Fruit fly (Drosophila melanogaster): ENCODE data around the gene MED7.

The MED7 gene

DNA sequence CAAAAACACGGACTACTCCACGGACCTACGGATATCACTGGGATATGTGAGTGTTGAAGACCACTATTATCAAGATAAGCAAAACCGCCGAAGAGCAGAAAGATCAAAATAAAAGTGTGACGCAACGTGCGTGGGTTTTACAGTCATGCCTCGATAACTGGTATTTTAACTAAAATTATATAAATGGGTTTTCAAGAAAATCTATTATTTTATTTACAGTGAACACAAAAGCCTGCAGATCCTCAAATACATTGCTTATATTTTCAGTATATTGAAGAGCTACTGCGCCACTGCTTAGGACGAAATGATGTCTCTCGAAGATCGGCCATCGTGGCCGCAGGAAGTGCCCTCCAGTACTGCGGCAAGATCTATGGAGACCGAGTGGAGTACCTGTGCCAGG lies 1.1 kb upstream of the MED7 start (continued):
- TF ChIP-seq CG18011 (GFP tag; optimal IDR thresholded peaks at IDR 0.05) (no peak), ssp (GFP tag; IDR thresholded peaks at IDR 0.05) (no peak), H2.0 (GFP tag; IDR thresholded peaks at IDR 0.05) (0 out of 2 replicates have a peak, but pooled peaks have one; percentile 15), D (optimal IDR thresholded peaks at IDR 0.05) (no peak), D (GFP tag; optimal IDR thresholded peaks at IDR 0.05) (peak; percentile 16), HLH54F (GFP tag; optimal IDR thresholded peaks at IDR 0.05) (no peak), lilli (GFP tag; optimal IDR thresholded peaks at IDR 0.05) (peak; percentile 33), jing (GFP tag; optimal IDR thresholded peaks at IDR 0.05) (no peak), ranshi (GFP tag; IDR thresholded peaks at IDR 0.05) (no peak), gro (GFP tag; optimal IDR thresholded peaks at IDR 0.05) (peak; percentile 18), CG14441 (GFP tag; IDR thresholded peaks at IDR 0.05) (0 out of 2 replicates have a peak, but pooled peaks have one; percentile 20), CG3407 (GFP tag; optimal IDR thresholded peaks at IDR 0.05) (no peak), CG31365 (tag; optimal IDR thresholded peaks at IDR 0.05) (no peak), CG3163 (GFP tag; optimal IDR thresholded peaks at IDR 0.05) (no peak), CG14860 (GFP tag; IDR thresholded peaks at IDR 0.05; ENCODE audit: partially characterized antibody) (no peak), salm (tag; optimal IDR thresholded peaks at IDR 0.05) (no peak), CG2202 (tag; optimal IDR thresholded peaks at IDR 0.05) (no peak), CG30403 (GFP tag; optimal IDR thresholded peaks at IDR 0.05) (no peak), tgo (GFP tag; IDR thresholded peaks at IDR 0.05) (peak; percentile 21; the same call in 1 of the 3 replicates), hkb (optimal IDR thresholded peaks at IDR 0.05) (no peak), hkb (GFP tag; IDR thresholded peaks at IDR 0.05) (peak; percentile 51; the same call in 1 of the 2 replicates), CG14710 (tag; optimal IDR thresholded peaks at IDR 0.05) (no peak), CG34224 (GFP tag; IDR thresholded peaks at IDR 0.05; ENCODE audit: partially characterized antibody) (no peak), row (GFP tag; IDR thresholded peaks at IDR 0.05) (peak; percentile 46), Rfx (GFP tag; IDR thresholded peaks at IDR 0.05) (peak; percentile 53), ERR (GFP tag; optimal IDR thresholded peaks at IDR 0.05) (no peak), CG7963 (GFP tag; IDR thresholded peaks at IDR 0.05; ENCODE audit: partially characterized antibody) (no peak), pros (GFP tag; optimal IDR thresholded peaks at IDR 0.05) (no peak), CTCF (GFP tag; optimal IDR thresholded peaks at IDR 0.05) (no peak), ara (GFP tag; IDR thresholded peaks at IDR 0.05) (0 out of 2 replicates have a peak, but pooled peaks have one; percentile 36), Xbp1 (GFP tag; optimal IDR thresholded peaks at IDR 0.05) (peak; percentile 24), kni (GFP tag; optimal IDR thresholded peaks at IDR 0.05) (no peak), HmgD (GFP tag; optimal IDR thresholded peaks at IDR 0.05) (no peak), chm (GFP tag; IDR thresholded peaks at IDR 0.05) (no peak), grau (tag; optimal IDR thresholded peaks at IDR 0.05) (peak; percentile 68), CG8478 (optimal IDR thresholded peaks at IDR 0.05) (no peak), sima (GFP tag; optimal IDR thresholded peaks at IDR 0.05) (no peak), Aef1 (GFP tag; IDR thresholded peaks at IDR 0.05) (peak; percentile 19; the same call in 1 of the 3 replicates), Sry-β (GFP tag; optimal IDR thresholded peaks at IDR 0.05) (no peak), zen (tag; optimal IDR thresholded peaks at IDR 0.05) (no peak), Dll (GFP tag; IDR thresholded peaks at IDR 0.05; ENCODE audit: partially characterized antibody) (no peak), CG18599 (GFP tag; optimal IDR thresholded peaks at IDR 0.05) (no peak), CG4328 (GFP tag; optimal IDR thresholded peaks at IDR 0.05) (no peak), vnd (GFP tag; IDR thresholded peaks at IDR 0.05; ENCODE audit: partially characterized antibody) (no peak), unpg (GFP tag; optimal IDR thresholded peaks at IDR 0.05) (no peak), p53 (GFP tag; optimal IDR thresholded peaks at IDR 0.05) (no peak), trh (GFP tag; optimal IDR thresholded peaks at IDR 0.05) (no peak), CG2120 (GFP tag; optimal IDR thresholded peaks at IDR 0.05) (no peak), Meics (GFP tag; optimal IDR thresholded peaks at IDR 0.05) (no peak), prd (optimal IDR thresholded peaks at IDR 0.05) (no peak), prd (GFP tag; IDR thresholded peaks at IDR 0.05) (no peak), tup (GFP tag; optimal IDR thresholded peaks at IDR 0.05) (no peak), CoRest (tag; optimal IDR thresholded peaks at IDR 0.05) (no peak)

Measured in whole organism, embryonic.